Worm (Caenorhabditis elegans): ENCODE measurements around the gene R107.9.

The R107.9 gene

DNA sequence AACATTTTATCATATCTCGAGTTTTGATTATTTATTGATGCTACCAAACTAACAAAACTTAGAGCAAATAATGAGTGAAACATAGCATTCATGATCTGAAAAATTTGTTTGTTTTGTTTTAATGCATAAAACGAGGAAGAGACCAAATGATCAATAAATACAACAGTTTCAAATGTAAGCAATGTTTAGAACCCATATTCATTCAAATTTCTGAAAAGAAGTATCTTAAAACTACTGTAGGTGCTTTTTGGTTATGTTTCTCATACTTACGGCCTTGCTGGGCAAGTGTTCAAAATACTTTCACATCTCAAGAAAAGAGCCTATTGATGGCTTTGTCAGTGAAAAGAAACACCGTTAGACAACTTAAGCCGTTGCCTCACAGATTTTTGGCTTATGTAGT is 40.0 kb downstream of the R107.9 start, which contains the start of gene F02A9.1:
Gene F02A9.1, minus strand, starts transcription at position 101 of the 400 bp plus-strand sequence.
- no peak for TF ChIP-seq zip-2 (tag; optimal IDR thresholded peaks at IDR 0.05)
- no peak for TF ChIP-seq sdz-12 (GFP tag; optimal IDR thresholded peaks at IDR 0.05)

DNA sequence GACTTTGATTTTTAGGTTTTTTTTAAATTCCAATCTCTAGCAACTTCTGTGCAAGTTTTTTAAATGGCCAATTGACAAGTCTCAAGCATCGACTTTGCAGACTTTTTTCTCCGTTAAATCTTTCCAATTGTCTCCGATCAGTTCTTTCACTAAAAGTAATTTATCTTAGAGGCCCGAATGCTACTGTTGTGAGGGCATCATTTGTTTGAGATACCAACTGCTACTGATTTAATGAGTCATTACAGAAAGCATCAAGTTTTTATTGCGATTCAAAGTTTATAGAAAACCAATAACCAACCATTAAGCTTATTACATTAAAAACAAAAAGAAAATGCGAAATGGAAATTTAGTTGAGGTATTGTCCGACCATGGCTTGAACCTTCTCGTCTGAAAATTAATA is 42.4 kb downstream of the R107.9 start:
- TF ChIP-seq aha-1 (tag): peak; percentile 22
- no peak for TF ChIP-seq nhr-42 (GFP tag; IDR thresholded peaks at IDR 0.05)
- no peak for TF ChIP-seq lir-3 (tag; optimal IDR thresholded peaks at IDR 0.05)

- TF ChIP-seq lsy-2 (tag; optimal IDR thresholded peaks at IDR 0.05): no peak
- peak in 1 of 2 experiments; percentile 48 for TF ChIP-seq unc-62 (GFP tag; optimal IDR thresholded peaks at IDR 0.05 in 1 of 2)
- no peak for TF ChIP-seq unc-62 (tag; optimal IDR thresholded peaks at IDR 0.05)
Measured at ce11 chrIII:9081055-9081454, 43.3 kb downstream of the R107.9 start, which contains the start of gene far-1. Gene far-1, minus strand, starts transcription at chrIII:9081179.

DNA sequence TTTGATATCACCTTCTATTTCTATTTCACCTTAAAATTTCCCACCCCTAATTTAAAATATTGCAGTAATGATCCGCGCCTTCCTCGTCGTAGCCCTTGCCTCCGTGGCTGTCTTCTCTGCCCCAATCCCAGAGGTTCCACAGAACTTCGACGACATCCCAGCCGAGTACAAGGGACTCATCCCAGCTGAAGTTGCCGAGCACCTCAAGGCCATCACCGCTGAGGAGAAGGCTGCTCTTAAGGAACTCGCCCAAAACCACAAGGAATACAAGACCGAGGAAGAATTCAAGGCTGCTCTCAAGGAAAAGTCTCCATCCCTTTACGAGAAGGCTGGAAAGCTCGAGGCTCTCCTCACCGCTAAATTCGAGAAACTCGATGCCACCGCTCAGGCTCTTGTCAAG is 44.0 kb downstream of the R107.9 start, which contains the start of gene far-2:
Gene far-2, plus strand, starts transcription at position 66 of the 400 bp plus-strand sequence.
- no peak for TF ChIP-seq saeg-2 (GFP tag; IDR thresholded peaks at IDR 0.05)
- no peak for TF ChIP-seq nhr-10 (tag; optimal IDR thresholded peaks at IDR 0.05)
- peak in 1 of 2 experiments; percentile 16 for TF ChIP-seq unc-62 (GFP tag; optimal IDR thresholded peaks at IDR 0.05 in 1 of 2)
- TF ChIP-seq unc-62 (tag; optimal IDR thresholded peaks at IDR 0.05): no peak
- peak; percentile 75 for TF ChIP-seq set-16 (GFP tag; IDR thresholded peaks at IDR 0.05)

- peak in 1 of 2 experiments; percentile 75 for TF ChIP-seq daf-16 (GFP tag; optimal IDR thresholded peaks at IDR 0.05)
- no peak for TF ChIP-seq daf-16 (tag; optimal IDR thresholded peaks at IDR 0.05)
- peak; percentile 52 for TF ChIP-seq hlh-11 (tag; optimal IDR thresholded peaks at IDR 0.05)
- TF ChIP-seq aha-1 (tag): peak; percentile 69
- peak in 1 of 2 experiments; percentile 84 for TF ChIP-seq unc-62 (GFP tag; optimal IDR thresholded peaks at IDR 0.05 in 1 of 2)
- no peak for TF ChIP-seq unc-62 (tag; optimal IDR thresholded peaks at IDR 0.05)
- peak; percentile 59 for TF ChIP-seq nhr-28 (tag; optimal IDR thresholded peaks at IDR 0.05)
- peak; percentile 16 for TF ChIP-seq hlh-30 (tag; optimal IDR thresholded peaks at IDR 0.05; ENCODE audit: insufficient read depth)
- TF ChIP-seq duxl-1 (tag; optimal IDR thresholded peaks at IDR 0.05; ENCODE audit: poor library complexity): no peak
- TF ChIP-seq F37D6.2 (tag; optimal IDR thresholded peaks at IDR 0.05): no peak
Measured at ce11 chrIII:9083118-9083517, 45.4 kb downstream of the R107.9 start.

- TF ChIP-seq mep-1 (tag; optimal IDR thresholded peaks at IDR 0.05) (peak; percentile 6), daf-16 (GFP tag; optimal IDR thresholded peaks at IDR 0.05) (peak in 1 of 2 experiments; percentile 50), daf-16 (tag; optimal IDR thresholded peaks at IDR 0.05) (peak; percentile 78), hlh-11 (tag; optimal IDR thresholded peaks at IDR 0.05) (peak; percentile 2), lin-39 (tag; optimal IDR thresholded peaks at IDR 0.05) (no peak)
Measured at ce11 chrIII:9084329-9084728, 46.6 kb downstream of the R107.9 start.

All from whole organism, L4 larva.